Fruit fly (Drosophila melanogaster) whole organism, embryonic: Measurements from ENCODE around the gene CG16984.
A peak's percentile ranks its signal among the peaks of the same experiment; 100 is the strongest.

Source experiments
- Asciz ChIP-seq: fragments of 200-800 bp; sonication (Bioruptor generic); optimal IDR thresholded peaks from 2 replicates; lab custom pipeline; 2017; ENCODE audit warnings: missing biosample characterization, mild to moderate bottlenecking, missing genetic modification characterization, missing genetic modification reagents
- Atf3 ChIP-seq: fragments of 200-800 bp; sonication (Bioruptor generic); optimal IDR thresholded peaks from 3 replicates; lab custom pipeline; 2016; ENCODE audit warnings: missing biosample characterization, missing genetic modification characterization
- Bteb2 ChIP-seq: fragments of 200-800 bp; sonication (Bioruptor generic); optimal IDR thresholded peaks from 2 replicates; lab custom pipeline; 2016; ENCODE audit warnings: missing biosample characterization, missing genetic modification characterization
- CG10654 ChIP-seq: fragments of 200-800 bp; sonication (Bioruptor generic); optimal IDR thresholded peaks from 2 replicates; lab custom pipeline; 2016; ENCODE audit warnings: missing biosample characterization, missing genetic modification characterization
- CG11085 ChIP-seq: fragments of 200-800 bp; sonication (Bioruptor generic); IDR thresholded peaks from 2 replicates; pipeline ENCODE4 v1.3.6; 2022; ENCODE audit warnings: missing biosample characterization, missing genetic modification characterization
- CG11093 ChIP-seq: fragments of 200-800 bp; sonication (Bioruptor generic); IDR thresholded peaks from 3 replicates; pipeline ENCODE4 v1.3.6; 2022; ENCODE audit warnings: missing biosample characterization, missing genetic modification characterization
- CG12299 ChIP-seq: fragments of 200-800 bp; sonication (Bioruptor generic); optimal IDR thresholded peaks from 2 replicates; lab custom pipeline; 2018; ENCODE audit warnings: missing biosample characterization, mild to moderate bottlenecking, missing genetic modification characterization
- CG13894 ChIP-seq: fragments of 200-800 bp; sonication (Bioruptor generic); optimal IDR thresholded peaks from 3 replicates; lab custom pipeline; 2018; ENCODE audit warnings: missing biosample characterization, mild to moderate bottlenecking, missing genetic modification characterization, moderate library complexity
- CG14014 ChIP-seq: fragments of 200-800 bp; sonication (Bioruptor generic); IDR thresholded peaks from 2 replicates; pipeline ENCODE4 v1.3.6; 2022; ENCODE audit warnings: missing biosample characterization, missing genetic modification characterization
- CG14050 ChIP-seq: fragments of 200-800 bp; sonication (Bioruptor generic); IDR thresholded peaks from 3 replicates; pipeline ENCODE4 v1.3.6; 2022; ENCODE audit warnings: missing biosample characterization, missing genetic modification characterization
- CG1529 ChIP-seq: fragments of 200-800 bp; sonication (Bioruptor generic); optimal IDR thresholded peaks from 3 replicates; lab custom pipeline; 2018; ENCODE audit warnings: missing biosample characterization, missing genetic modification characterization
- CG17328 ChIP-seq: fragments of 200-800 bp; sonication (Bioruptor generic); IDR thresholded peaks from 2 replicates; pipeline ENCODE4 v1.3.6; 2022; ENCODE audit warnings: missing biosample characterization, missing genetic modification characterization
- CG17568 ChIP-seq: fragments of 200-800 bp; sonication (Bioruptor generic); optimal IDR thresholded peaks from 2 replicates; lab custom pipeline; 2018; ENCODE audit warnings: missing biosample characterization, mild to moderate bottlenecking, missing genetic modification characterization, moderate library complexity
- CG18262 ChIP-seq: fragments of 200-800 bp; optimal IDR thresholded peaks from 3 replicates; lab custom pipeline; 2019; ENCODE audit warnings: missing biosample characterization, mild to moderate bottlenecking, missing genetic modification characterization, moderate library complexity
- CG4328 ChIP-seq: fragments of 200-800 bp; sonication (Bioruptor generic); optimal IDR thresholded peaks from 3 replicates; lab custom pipeline; 2017; ENCODE audit warnings: missing biosample characterization, missing genetic modification reagents, missing genetic modification characterization
- CG4820 ChIP-seq: fragments of 200-800 bp; sonication (Bioruptor generic); optimal IDR thresholded peaks from 3 replicates; lab custom pipeline; 2016; ENCODE audit warnings: missing biosample characterization, missing genetic modification characterization
- CG5245 ChIP-seq: fragments of 200-800 bp; sonication (Bioruptor generic); optimal IDR thresholded peaks from 3 replicates; lab custom pipeline; 2016; ENCODE audit warnings: missing biosample characterization, missing genetic modification characterization
- CG6272 ChIP-seq: fragments of 200-800 bp; sonication (Bioruptor generic); IDR thresholded peaks from 2 replicates; pipeline ENCODE4 v1.3.6; 2022; ENCODE audit warnings: missing biosample characterization, missing genetic modification characterization
- CG6854 ChIP-seq: fragments of 200-800 bp; sonication (Bioruptor generic); optimal IDR thresholded peaks from 3 replicates; lab custom pipeline; 2017; ENCODE audit warnings: missing biosample characterization, mild to moderate bottlenecking, missing genetic modification characterization
- CG7357 ChIP-seq: fragments of 200-800 bp; sonication (Bioruptor generic); IDR thresholded peaks from 3 replicates; pipeline ENCODE4 v1.3.6; 2022; ENCODE audit warnings: missing biosample characterization, missing genetic modification characterization
- CG7372 ChIP-seq: fragments of 200-800 bp; sonication (Bioruptor generic); IDR thresholded peaks from 2 replicates; pipeline ENCODE4 v1.3.6; 2022; ENCODE audit warnings: missing biosample characterization, missing genetic modification characterization
- CG9727 ChIP-seq: fragments of 200-800 bp; sonication (Bioruptor generic); optimal IDR thresholded peaks from 3 replicates; lab custom pipeline; 2017; ENCODE audit warnings: missing biosample characterization, mild to moderate bottlenecking, missing genetic modification characterization
- Doc3 ChIP-seq: fragments of 200-800 bp; sonication (Bioruptor generic); IDR thresholded peaks from 3 replicates; pipeline ENCODE4 v1.3.6; 2022; ENCODE audit warnings: missing biosample characterization, missing genetic modification characterization; ENCODE audit not compliant: partially characterized antibody
- Fer3 ChIP-seq: fragments of 200-800 bp; sonication (Bioruptor generic); optimal IDR thresholded peaks from 2 replicates; lab custom pipeline; 2018; ENCODE audit warnings: missing biosample characterization, mild to moderate bottlenecking, missing genetic modification characterization, moderate library complexity
- HLH3B ChIP-seq: fragments of 200-800 bp; sonication (Bioruptor generic); IDR thresholded peaks from 2 replicates; pipeline ENCODE4 v1.3.6; 2022; ENCODE audit warnings: missing biosample characterization, missing genetic modification characterization
- HLH54F ChIP-seq: fragments of 200-800 bp; sonication (Bioruptor generic); optimal IDR thresholded peaks from 3 replicates; lab custom pipeline; 2016; ENCODE audit warnings: missing biosample characterization, missing genetic modification characterization
- Hand ChIP-seq: fragments of 200-800 bp; sonication (Bioruptor generic); optimal IDR thresholded peaks from 2 replicates; lab custom pipeline; 2017; ENCODE audit warnings: mild to moderate bottlenecking, missing biosample characterization, missing genetic modification reagents, missing genetic modification characterization
- Lim3 ChIP-seq: fragments of 200-800 bp; sonication (Bioruptor generic); IDR thresholded peaks from 2 replicates; pipeline ENCODE4 v1.3.6; 2022; ENCODE audit warnings: missing biosample characterization, missing genetic modification characterization
- Taf1 ChIP-seq: fragments of 200-800 bp; sonication (Bioruptor generic); IDR thresholded peaks from 2 replicates; pipeline ENCODE4 v1.3.6; 2022; ENCODE audit warnings: missing biosample characterization, missing genetic modification characterization
- Tbp ChIP-seq: fragments of >200 bp; optimal IDR thresholded peaks from 2 replicates; lab custom pipeline; 2018; ENCODE audit warnings: missing biosample characterization, missing genetic modification characterization
- Trl ChIP-seq, 3 experiments: fragments of >200 bp in 2 of 3; fragments of 200-800 bp in 1 of 3; sonication (Bioruptor generic) in 1 of 3; optimal IDR thresholded peaks; 2 replicates in 1 of 3; 3 replicates in 2 of 3; lab custom pipeline; 2016 to 2017; ENCODE audit warnings: missing biosample characterization in 1 of 3, missing genetic modification characterization in 1 of 3
- caup ChIP-seq: fragments of 200-800 bp; sonication (Bioruptor generic); optimal IDR thresholded peaks from 3 replicates; lab custom pipeline; 2017; ENCODE audit warnings: missing biosample characterization, mild to moderate bottlenecking, missing genetic modification characterization, moderate library complexity; ENCODE audit not compliant: severe bottlenecking
- dan ChIP-seq: fragments of 200-800 bp; sonication (Bioruptor generic); IDR thresholded peaks from 2 replicates; pipeline ENCODE4 v1.3.6; 2022; ENCODE audit warnings: missing biosample characterization, missing genetic modification characterization
- dati ChIP-seq: fragments of 200-800 bp; sonication (Bioruptor generic); IDR thresholded peaks from 2 replicates; pipeline ENCODE4 v1.3.6; 2022; ENCODE audit warnings: missing biosample characterization, missing genetic modification characterization
- gce ChIP-seq: fragments of 200-800 bp; sonication (Bioruptor generic); IDR thresholded peaks from 3 replicates; pipeline ENCODE4 v1.3.6; 2022; ENCODE audit warnings: missing biosample characterization, missing genetic modification characterization
- gro ChIP-seq: fragments of 200-800 bp; sonication (Bioruptor generic); optimal IDR thresholded peaks from 2 replicates; lab custom pipeline; 2016; ENCODE audit warnings: missing biosample characterization, missing genetic modification characterization
- hb ChIP-seq: fragments of 200-800 bp; sonication (Bioruptor generic); IDR thresholded peaks from 3 replicates; pipeline ENCODE4 v1.3.6; 2022; ENCODE audit warnings: missing biosample characterization, missing genetic modification characterization; ENCODE audit not compliant: partially characterized antibody
- hkb ChIP-seq, 2 experiments: fragments of 200-800 bp in 1 of 2; fragments of >200 bp in 1 of 2; sonication (Bioruptor generic) in 1 of 2; IDR thresholded peaks in 1 of 2; optimal IDR thresholded peaks in 1 of 2; 2 replicates each; pipeline versions ENCODE4 v1.3.6 to Lab custom; 2017 to 2022; ENCODE audit warnings: missing biosample characterization in 1 of 2, missing genetic modification characterization in 1 of 2
- kay ChIP-seq: fragments of 200-800 bp; sonication (Bioruptor generic); optimal IDR thresholded peaks from 2 replicates; lab custom pipeline; 2016; ENCODE audit warnings: missing biosample characterization, missing genetic modification characterization
- ken ChIP-seq: fragments of 200-800 bp; sonication (Bioruptor generic); IDR thresholded peaks from 3 replicates; pipeline ENCODE4 v1.3.6; 2022; ENCODE audit warnings: missing biosample characterization, missing genetic modification characterization
- otp ChIP-seq: fragments of 200-800 bp; sonication (Bioruptor generic); IDR thresholded peaks from 3 replicates; pipeline ENCODE4, ENCODE4 v1.3.6; 2022; ENCODE audit warnings: missing biosample characterization, missing genetic modification characterization
- pb ChIP-seq: fragments of 200-800 bp; sonication (Bioruptor generic); optimal IDR thresholded peaks from 3 replicates; lab custom pipeline; 2016; ENCODE audit warnings: missing biosample characterization, missing genetic modification characterization
- peb ChIP-seq: fragments of 200-800 bp; sonication (Bioruptor generic); IDR thresholded peaks from 2 replicates; pipeline ENCODE4 v1.3.6; 2022; ENCODE audit warnings: missing biosample characterization, missing genetic modification characterization
- sens ChIP-seq: fragments of 200-800 bp; sonication (Bioruptor generic); peaks from one replicate; lab custom pipeline; 2016; ENCODE audit warnings: missing biosample characterization, missing genetic modification characterization
- sisA ChIP-seq: fragments of 200-800 bp; sonication (Bioruptor generic); IDR thresholded peaks from 2 replicates; pipeline ENCODE4 v1.3.6; 2022; ENCODE audit warnings: missing biosample characterization, missing genetic modification characterization
- sob ChIP-seq: fragments of 200-800 bp; sonication (Bioruptor generic); IDR thresholded peaks from 2 replicates; pipeline ENCODE4 v1.3.6; 2022; ENCODE audit warnings: missing biosample characterization, missing genetic modification characterization
- ssp ChIP-seq: fragments of 200-800 bp; sonication (Bioruptor generic); IDR thresholded peaks from 2 replicates; pipeline ENCODE4 v1.3.6; 2022; ENCODE audit warnings: missing biosample characterization, missing genetic modification characterization
- vfl ChIP-seq: fragments of 200-800 bp; sonication (Bioruptor generic); optimal IDR thresholded peaks from 2 replicates; lab custom pipeline; 2016; ENCODE audit warnings: missing biosample characterization, missing genetic modification characterization
- z ChIP-seq: fragments of 200-800 bp; sonication (Bioruptor generic); IDR thresholded peaks from 3 replicates; pipeline ENCODE4 v1.3.6; 2022; ENCODE audit warnings: missing biosample characterization, missing genetic modification characterization

CG16984 gene

dm6 chr3L:2589911-2590763 lies 5.4 kb upstream of the CG16984 start (continued):
- TF ChIP-seq kay (GFP tag; lab: Kevin White, UChicago) (peak; percentile 52), CG14050 (GFP tag; lab: Robert Waterston, UW) (peak; percentile 55), CG18262 (no peak), CG12299 (peak; percentile 22), ken (peak; percentile 52; the same call in 1 of the 3 replicates), sisA (GFP tag; lab: Robert Waterston, UW) (peak; percentile 58; the same call in 1 of the 2 replicates), CG1529 (GFP tag; lab: Kevin White, UChicago) (peak; percentile 36), pb (GFP tag; lab: Kevin White, UChicago) (no peak), CG7372 (GFP tag; lab: Robert Waterston, UW) (no peak), otp (GFP tag; lab: Robert Waterston, UW) (0 out of 3 replicates have a peak, but pooled peaks have one; percentile 22), Atf3 (GFP tag; lab: Kevin White, UChicago) (no peak), CG11093 (peak; percentile 64), Hand (GFP tag; lab: Kevin White, UChicago) (peak; percentile 68), gro (GFP tag; lab: Kevin White, UChicago) (no peak), CG4328 (peak; percentile 67), CG9727 (GFP tag; lab: Kevin White, UChicago) (peak; percentile 77), caup (GFP tag; lab: Kevin White, UChicago) (peak; percentile 63), Asciz (GFP tag; lab: Kevin White, UChicago) (peak; percentile 33), HLH54F (GFP tag; lab: Kevin White, UChicago) (peak; percentile 42), Tbp (GFP tag; lab: Kevin White, UChicago) (no peak), dan (GFP tag; lab: Robert Waterston, UW) (no peak), sens (GFP tag; lab: Kevin White, UChicago) (peak; percentile 44), CG17568 (GFP tag; lab: Kevin White, UChicago) (peak; percentile 40), CG10654 (peak; percentile 24), CG7357 (GFP tag; lab: Robert Waterston, UW) (no peak), Fer3 (tag; lab: Kevin White, UChicago) (peak; percentile 80), vfl (peak; percentile 12), Doc3 (GFP tag; lab: Robert Waterston, UW) (peak; percentile 84; the same call in 2 of the 3 replicates), ssp (GFP tag; lab: Robert Waterston, UW) (peak; percentile 44; the same call in 1 of the 2 replicates), hkb (optimal IDR thresholded peaks at IDR 0.05; lab: Kevin White, UChicago) (no peak), hkb (GFP tag; IDR thresholded peaks at IDR 0.05; lab: Robert Waterston, UW) (peak; percentile 73), dati (GFP tag; lab: Robert Waterston, UW) (no peak), CG13894 (tag; lab: Kevin White, UChicago) (peak; percentile 77), sob (GFP tag; lab: Robert Waterston, UW) (peak; percentile 64), CG5245 (GFP tag; lab: Kevin White, UChicago) (no peak), Bteb2 (GFP tag; lab: Kevin White, UChicago) (peak; percentile 44), Lim3 (GFP tag; lab: Robert Waterston, UW) (no peak), CG11085 (GFP tag; lab: Robert Waterston, UW) (peak; percentile 31; the same call in 1 of the 2 replicates), z (no peak), peb (GFP tag; lab: Robert Waterston, UW) (no peak), CG6272 (GFP tag; lab: Robert Waterston, UW) (peak; percentile 49; the same call in 1 of the 2 replicates), Taf1 (GFP tag; lab: Robert Waterston, UW) (peak; percentile 58; the same call in 1 of the 2 replicates), gce (GFP tag; lab: Robert Waterston, UW) (peak; percentile 51; the same call in 1 of the 3 replicates), CG4820 (peak; percentile 56), CG17328 (GFP tag; lab: Robert Waterston, UW) (peak; percentile 59; the same call in 1 of the 2 replicates), CG6854 (GFP tag; lab: Kevin White, UChicago) (peak; percentile 54), HLH3B (peak; percentile 81), Trl (optimal IDR thresholded peaks at IDR 0.05; lab: Kevin White, UChicago) (peak in 1 of 2 experiments; percentile 68), Trl (GFP tag; optimal IDR thresholded peaks at IDR 0.05; lab: Kevin White, UChicago) (no peak), CG14014 (GFP tag; lab: Robert Waterston, UW) (peak; percentile 46), hb (GFP tag; lab: Robert Waterston, UW) (no peak)
